Fruit fly (Drosophila melanogaster) whole organism, adult: ENCODE results near the gene CtBP.

Source experiments
- CG33017 ChIP-seq: fragments of 200-800 bp; sonication (Bioruptor generic); optimal IDR thresholded peaks from 2 replicates; lab custom pipeline; 2018; ENCODE audit warnings: missing biosample characterization, mild to moderate bottlenecking, missing genetic modification characterization, moderate library complexity
- CG5204 ChIP-seq: fragments of 200-800 bp; sonication (Bioruptor generic); optimal IDR thresholded peaks from 2 replicates; lab custom pipeline; 2016; ENCODE audit warnings: missing biosample characterization, missing genetic modification characterization
- CG7045 ChIP-seq: fragments of 200-800 bp; sonication (Bioruptor generic); optimal IDR thresholded peaks from 2 replicates; lab custom pipeline; 2017; ENCODE audit warnings: missing biosample characterization, mild to moderate bottlenecking, missing genetic modification characterization
- Clk ChIP-seq: fragments of 200-800 bp; sonication (Bioruptor generic); optimal IDR thresholded peaks from 2 replicates; lab custom pipeline; 2017; ENCODE audit warnings: missing biosample characterization, missing genetic modification characterization
- Crg-1 ChIP-seq: fragments of 200-800 bp; sonication (Bioruptor generic); optimal IDR thresholded peaks from 2 replicates; lab custom pipeline; 2016; ENCODE audit warnings: missing biosample characterization, missing genetic modification characterization
- bab1 ChIP-seq: fragments of 200-800 bp; sonication (Bioruptor generic); optimal IDR thresholded peaks from 3 replicates; lab custom pipeline; 2019; ENCODE audit warnings: missing biosample characterization, mild to moderate bottlenecking, missing genetic modification characterization, moderate library complexity
- cic ChIP-seq: fragments of 200-800 bp; sonication (Bioruptor generic); optimal IDR thresholded peaks from 2 replicates; lab custom pipeline; 2017; ENCODE audit warnings: missing biosample characterization, mild to moderate bottlenecking, missing genetic modification characterization, moderate library complexity
- cnc ChIP-seq, 2 experiments: fragments of >200 bp; optimal IDR thresholded peaks; 2 replicates each; lab custom pipeline; 2017
- kay ChIP-seq: fragments of 200-800 bp; sonication (Bioruptor generic); peaks from one replicate; lab custom pipeline; 2016; ENCODE audit warnings: missing biosample characterization, missing genetic modification characterization, borderline replicate concordance
- ovo ChIP-seq: fragments of 200-800 bp; sonication (Bioruptor generic); optimal IDR thresholded peaks from 2 replicates; lab custom pipeline; 2016; ENCODE audit warnings: missing biosample characterization, missing genetic modification characterization
- pad ChIP-seq: fragments of 200-800 bp; sonication (Bioruptor generic); optimal IDR thresholded peaks from 3 replicates; lab custom pipeline; 2017; ENCODE audit warnings: missing biosample characterization, missing genetic modification characterization, mild to moderate bottlenecking, moderate library complexity, missing genetic modification reagents
- toe ChIP-seq: fragments of 200-800 bp; sonication (Bioruptor generic); optimal IDR thresholded peaks from 2 replicates; lab custom pipeline; 2016; ENCODE audit warnings: missing biosample characterization, missing genetic modification characterization

DNA sequence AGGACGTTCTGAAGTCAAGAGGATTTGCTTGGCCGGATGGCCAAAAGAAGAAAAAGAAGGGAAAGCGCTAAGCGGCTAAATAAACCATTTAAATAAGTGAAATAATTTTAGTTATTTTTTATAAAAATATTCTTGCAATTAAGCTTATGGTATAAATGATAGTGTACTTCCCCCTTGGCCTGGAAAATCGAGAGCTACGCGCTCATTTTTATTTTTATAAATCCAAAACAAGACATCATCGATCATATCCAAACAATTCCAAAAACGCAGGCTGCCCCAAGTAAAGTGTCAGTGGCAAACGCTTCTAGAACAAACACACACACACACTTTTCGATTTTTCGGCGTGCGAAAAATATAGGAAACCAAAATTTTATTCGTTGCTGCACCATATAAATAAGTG lies 33.0 kb downstream of the CtBP start, which contains the start of gene Hsc70-2:
- TF ChIP-seq bab1 (GFP tag; lab: Kevin White, UChicago) (no peak), Clk (no peak), toe (GFP tag; lab: Kevin White, UChicago) (no peak), CG5204 (GFP tag; lab: Kevin White, UChicago) (no peak), ovo (GFP tag; lab: Kevin White, UChicago) (no peak), pad (GFP tag; lab: Kevin White, UChicago) (no peak), CG7045 (GFP tag; lab: Kevin White, UChicago) (no peak), CG33017 (tag; lab: Kevin White, UChicago) (no peak), cic (GFP tag; lab: Kevin White, UChicago) (no peak), cnc (optimal IDR thresholded peaks at IDR 0.05; lab: Kevin White, UChicago) (no peak), Crg-1 (GFP tag; lab: Kevin White, UChicago) (no peak), kay (no peak)
